Worm (Caenorhabditis elegans): ENCODE results near the gene C26E1.1.

The C26E1.1 gene

ce11 chrV:13345867-13346328 lies 48.6 kb downstream of the C26E1.1 start, which contains the start of gene twk-43:
twk-43 (plus strand) TSS chrV:13346278.
- TF ChIP-seq him-1 (tag; optimal IDR thresholded peaks at IDR 0.05), result no peak
- no peak for TF ChIP-seq dao-5 (tag; optimal IDR thresholded peaks at IDR 0.05)
- TF ChIP-seq W03F9.2 (tag; optimal IDR thresholded peaks at IDR 0.05), result no peak
